Fruit fly (Drosophila melanogaster) Kc167 (cell line): ENCODE measurements around the gene CG13032.

Source experiments
- Myc ChIP-seq: fragments of >200 bp; optimal IDR thresholded peaks from 2 replicates; lab custom pipeline; 2017; ENCODE audit warnings: missing external identifiers
- Sin3A ChIP-seq: fragments of >200 bp; optimal IDR thresholded peaks from 2 replicates; lab custom pipeline; 2018; ENCODE audit warnings: missing external identifiers
- h ChIP-seq: fragments of >200 bp; optimal IDR thresholded peaks from 3 replicates; lab custom pipeline; 2018; ENCODE audit warnings: missing external identifiers
- insv ChIP-seq: fragments of >200 bp; optimal IDR thresholded peaks from 3 replicates; lab custom pipeline; 2018; ENCODE audit warnings: missing external identifiers
- psq ChIP-seq: fragments of >200 bp; optimal IDR thresholded peaks from 2 replicates; lab custom pipeline; 2017; ENCODE audit warnings: missing external identifiers
- ttk ChIP-seq: sonication (Bioruptor generic); optimal IDR thresholded peaks from 2 replicates; lab custom pipeline; 2017; ENCODE audit warnings: missing external identifiers

CG13032 gene

DNA sequence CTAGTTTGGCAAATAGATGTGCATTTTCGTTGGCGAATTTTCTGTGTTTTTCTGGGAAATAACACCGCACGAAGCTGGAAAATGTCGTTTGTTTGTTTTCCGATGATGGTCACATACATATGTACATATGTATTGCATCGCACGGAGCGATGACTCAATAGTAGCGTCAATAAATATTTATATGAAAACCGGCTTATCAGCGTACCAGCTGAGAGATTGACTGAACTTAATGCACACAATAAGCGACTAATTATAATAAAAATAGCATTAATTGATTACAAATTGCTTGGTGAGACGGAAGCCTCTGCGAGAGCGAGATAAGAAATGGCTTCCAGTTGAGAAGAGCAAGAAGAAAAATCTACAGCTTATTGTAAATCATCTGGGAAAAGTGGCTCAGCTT lies 29.3 kb upstream of the CG13032 start:
- TF ChIP-seq Myc: no peak
- TF ChIP-seq ttk (lab: Kevin White, UChicago): no peak
- TF ChIP-seq psq (lab: Kevin White, UChicago): no peak
- no peak for TF ChIP-seq Sin3A (lab: Kevin White, UChicago)
- no peak for TF ChIP-seq h (lab: Kevin White, UChicago)
- no peak for TF ChIP-seq insv (lab: Kevin White, UChicago)

DNA sequence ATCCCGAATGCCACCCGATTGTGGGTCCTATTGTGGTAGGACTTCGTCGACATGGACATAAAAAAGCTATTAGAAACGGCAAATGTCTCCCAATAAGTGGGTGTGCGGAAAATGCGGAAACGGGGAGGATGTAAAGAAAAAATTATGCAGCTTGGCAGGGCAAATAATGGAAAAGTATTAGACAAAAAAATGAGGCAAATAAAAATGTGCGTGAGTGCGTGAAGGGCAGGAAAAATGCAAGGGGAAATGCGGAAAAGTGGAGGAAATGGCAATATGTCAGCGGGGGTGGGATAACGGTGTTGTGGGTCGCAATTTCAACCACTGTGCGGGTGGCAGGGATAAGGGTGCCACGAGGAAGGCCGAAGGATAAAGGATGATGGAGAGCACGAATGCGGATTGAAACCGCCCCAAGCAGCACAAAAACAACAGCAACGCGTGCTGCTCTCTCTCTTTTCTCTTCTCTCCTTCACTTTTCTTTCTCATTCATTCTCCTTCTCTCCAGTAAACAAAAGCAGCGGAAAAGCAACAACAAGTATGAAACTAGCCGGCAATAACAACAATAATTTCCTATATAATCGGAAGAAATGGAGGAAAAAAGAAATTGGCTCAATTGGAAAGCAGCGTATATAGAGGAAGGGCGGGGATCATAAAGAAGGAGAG lies 28.3 kb upstream of the CG13032 start:
- TF ChIP-seq ttk (lab: Kevin White, UChicago) (no peak), Myc (no peak), psq (lab: Kevin White, UChicago) (no peak), Sin3A (lab: Kevin White, UChicago) (no peak), h (lab: Kevin White, UChicago) (no peak), insv (lab: Kevin White, UChicago) (no peak)

DNA sequence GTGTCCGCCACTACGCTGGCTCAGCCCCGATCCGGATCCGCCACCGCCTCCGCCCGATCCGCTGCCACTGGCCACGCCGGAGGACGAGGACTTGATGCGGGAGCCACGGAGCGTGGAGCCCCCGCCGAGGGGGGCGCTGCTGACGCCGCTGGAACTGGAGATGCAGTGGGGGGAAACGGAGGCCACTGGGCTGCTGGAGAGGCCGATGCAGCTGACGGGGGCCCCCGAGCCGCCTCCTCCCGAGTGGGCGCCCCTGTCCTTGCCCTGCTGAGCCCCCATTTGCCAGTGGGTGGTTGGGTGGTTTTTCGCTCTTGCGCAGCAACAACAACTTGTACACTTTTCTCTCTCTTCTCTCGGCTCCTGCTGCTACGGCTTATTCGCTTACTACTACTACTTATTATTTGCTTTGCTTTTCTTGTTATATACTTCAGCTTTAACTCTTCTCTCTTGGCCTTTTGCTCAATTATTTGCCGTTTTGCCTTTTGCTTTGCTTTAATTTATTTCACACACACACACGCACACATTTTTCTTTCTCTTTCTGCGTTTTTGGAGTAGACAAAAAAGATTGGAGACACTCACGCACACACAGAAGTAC lies 26.8 kb upstream of the CG13032 start:
- TF ChIP-seq ttk (lab: Kevin White, UChicago) (peak; percentile 73), psq (lab: Kevin White, UChicago) (no peak)

DNA sequence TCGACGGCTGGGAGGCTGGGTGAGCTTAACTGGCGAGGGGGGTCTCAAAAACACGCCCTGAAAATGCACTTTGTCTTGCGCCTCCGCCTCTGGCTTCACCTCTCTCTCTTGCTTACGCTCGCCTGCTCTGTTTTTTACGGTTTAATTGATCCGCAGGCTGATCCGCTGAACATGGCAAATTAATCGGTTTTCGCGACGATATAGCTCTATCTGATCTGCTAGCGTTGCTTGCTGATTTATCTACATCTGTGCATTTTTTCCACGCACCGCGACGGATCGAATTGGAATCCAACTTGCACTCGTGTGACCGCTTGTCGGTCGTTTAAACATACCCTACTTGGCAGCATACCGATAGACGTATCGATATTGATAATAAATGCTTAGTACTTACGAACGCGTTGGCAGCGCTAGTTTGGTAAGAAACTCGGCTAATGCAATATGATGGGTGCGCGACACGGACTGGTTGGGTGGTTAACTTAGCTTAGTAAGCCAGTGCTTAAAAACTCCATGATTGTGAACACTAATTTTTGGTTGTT lies 26.1 kb upstream of the CG13032 start, which contains the start of gene Abl:
TSS of gene Abl (minus strand) at position 305 of the 536 bp plus-strand sequence.
- TF ChIP-seq Sin3A (lab: Kevin White, UChicago) (no peak), insv (lab: Kevin White, UChicago) (no peak), ttk (lab: Kevin White, UChicago) (no peak), h (lab: Kevin White, UChicago) (no peak), psq (lab: Kevin White, UChicago) (no peak)

dm6 chr3L:16650078-16650477 lies 23.7 kb upstream of the CG13032 start:
- TF ChIP-seq psq (lab: Kevin White, UChicago) (no peak), insv (lab: Kevin White, UChicago) (no peak), Sin3A (lab: Kevin White, UChicago) (no peak), h (lab: Kevin White, UChicago) (no peak), ttk (lab: Kevin White, UChicago) (no peak), Myc (no peak)

dm6 chr3L:16651127-16651526 lies 22.6 kb upstream of the CG13032 start:
- no peak for TF ChIP-seq Myc
- no peak for TF ChIP-seq psq (lab: Kevin White, UChicago)
- no peak for TF ChIP-seq insv (lab: Kevin White, UChicago)
- no peak for TF ChIP-seq ttk (lab: Kevin White, UChicago)
- TF ChIP-seq Sin3A (lab: Kevin White, UChicago): no peak
- no peak for TF ChIP-seq h (lab: Kevin White, UChicago)

dm6 chr3L:16652531-16652930 lies 21.2 kb upstream of the CG13032 start:
- TF ChIP-seq insv (lab: Kevin White, UChicago): no peak

DNA sequence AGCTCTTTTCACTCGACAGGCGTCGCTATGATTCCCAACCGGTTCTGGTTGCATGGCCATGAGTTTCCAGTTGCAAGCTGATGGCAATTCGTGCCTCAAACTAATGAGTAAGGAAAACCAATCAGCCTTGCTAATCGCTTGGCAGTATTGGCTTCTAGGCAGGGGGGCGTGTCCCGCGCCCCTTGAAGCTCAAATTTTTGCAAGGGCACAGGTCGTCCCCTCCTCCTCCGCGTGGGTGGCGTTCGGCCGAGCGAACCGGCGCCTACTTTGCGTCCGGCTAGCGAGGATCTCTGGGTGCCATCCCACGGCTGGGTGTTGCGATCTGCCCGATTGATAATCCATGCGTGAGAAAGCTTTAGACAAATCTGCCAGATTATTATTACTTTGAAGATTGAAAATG lies 20.1 kb upstream of the CG13032 start:
- TF ChIP-seq psq (lab: Kevin White, UChicago): no peak
- no peak for TF ChIP-seq insv (lab: Kevin White, UChicago)
- TF ChIP-seq Sin3A (lab: Kevin White, UChicago): no peak

DNA sequence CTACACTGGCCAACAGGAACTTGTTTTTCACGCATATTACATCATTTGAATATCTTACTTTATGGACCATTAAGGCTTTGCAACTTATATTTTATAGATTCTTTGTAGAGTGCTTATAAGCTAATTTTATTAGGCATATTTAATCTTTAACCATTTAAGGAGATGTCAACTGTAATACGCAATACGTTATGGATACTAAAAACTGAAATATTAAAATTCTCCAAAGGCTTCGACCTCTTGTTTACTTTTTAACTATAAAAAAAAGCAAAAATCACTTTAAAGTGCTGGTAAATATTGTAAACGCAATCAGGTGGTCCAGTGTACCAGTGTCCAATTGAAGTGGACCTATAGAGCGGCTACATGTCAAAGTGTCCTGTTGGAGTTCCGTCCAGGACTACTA lies 16.8 kb upstream of the CG13032 start:
- TF ChIP-seq h (lab: Kevin White, UChicago) (no peak), ttk (lab: Kevin White, UChicago) (no peak), Myc (no peak), psq (lab: Kevin White, UChicago) (no peak), Sin3A (lab: Kevin White, UChicago) (no peak), insv (lab: Kevin White, UChicago) (no peak)

DNA sequence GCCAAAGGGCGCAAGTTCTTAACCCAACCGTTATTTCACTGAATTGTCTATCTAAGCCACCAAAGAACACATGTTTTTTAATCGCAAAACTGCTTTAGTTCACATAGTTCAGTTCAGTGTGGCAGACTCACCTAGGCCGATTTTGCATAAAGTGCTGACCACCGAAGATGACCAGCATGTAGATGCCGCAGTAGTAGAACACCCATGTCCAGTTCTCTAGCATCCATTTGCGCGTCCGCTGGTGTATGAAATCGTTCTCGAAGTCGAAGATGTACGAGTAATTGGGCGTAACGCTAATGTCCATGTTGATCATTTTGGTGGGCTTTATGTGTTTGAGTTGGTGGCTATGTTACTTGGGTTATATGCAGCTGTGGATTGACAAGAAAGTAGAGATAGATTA lies 14.7 kb upstream of the CG13032 start:
- TF ChIP-seq h (lab: Kevin White, UChicago) (no peak), Sin3A (lab: Kevin White, UChicago) (no peak), psq (lab: Kevin White, UChicago) (no peak), Myc (no peak), ttk (lab: Kevin White, UChicago) (no peak), insv (lab: Kevin White, UChicago) (no peak)

dm6 chr3L:16659959-16660870 lies 13.5 kb upstream of the CG13032 start:
- no peak for TF ChIP-seq Sin3A (lab: Kevin White, UChicago)
- no peak for TF ChIP-seq Myc
- no peak for TF ChIP-seq ttk (lab: Kevin White, UChicago)
- no peak for TF ChIP-seq insv (lab: Kevin White, UChicago)
- no peak for TF ChIP-seq psq (lab: Kevin White, UChicago)
- no peak for TF ChIP-seq h (lab: Kevin White, UChicago)
